Worm (Caenorhabditis elegans) whole organism, young adult: ENCODE results near the gene idpb-4.

Source experiments
- F39B2.1 ChIP-seq: fragments of 200-800 bp; sonication (Bioruptor generic); IDR thresholded peaks from 2 replicates; pipeline ENCODE4 v1.3.6; 2022; ENCODE audit warnings: missing genetic modification reagents, missing genetic modification characterization, missing compliant biosample characterization
- attf-3 ChIP-seq: fragments of 200-800 bp; sonication (Bioruptor generic); conservative IDR thresholded peaks from 2 replicates; pipeline ENCODE4 v1.3.6; 2022; ENCODE audit warnings: missing genetic modification reagents, missing genetic modification characterization, missing compliant biosample characterization
- egl-18 ChIP-seq: fragments of 200-800 bp; sonication (Bioruptor generic); IDR thresholded peaks from 2 replicates; pipeline ENCODE4 v1.3.6; 2022; ENCODE audit warnings: missing genetic modification reagents, missing genetic modification characterization, missing compliant biosample characterization
- nhr-27 ChIP-seq: fragments of 200-800 bp; sonication (Bioruptor generic); optimal IDR thresholded peaks from 2 replicates; lab custom pipeline; 2018; ENCODE audit warnings: mild to moderate bottlenecking, missing genetic modification characterization, moderate library complexity, missing compliant biosample characterization

ce11 chrII:8765131-8765530, 27.8 kb upstream of the idpb-4 start:
- TF ChIP-seq nhr-27, result no peak
- no peak for TF ChIP-seq F39B2.1 (GFP tag; lab: Robert Waterston, UW)
- TF ChIP-seq attf-3 (GFP tag; lab: Robert Waterston, UW), result no peak
- no peak for TF ChIP-seq egl-18 (GFP tag; lab: Robert Waterston, UW)
